Fruit fly (Drosophila melanogaster) whole organism, prepupa: ENCODE data around the gene Eip78C.

Source experiments
- Blimp-1 ChIP-seq: fragments of 200-800 bp; sonication (Bioruptor generic); optimal IDR thresholded peaks from 3 replicates; lab custom pipeline; 2017; ENCODE audit warnings: missing biosample characterization, missing genetic modification characterization, mild to moderate bottlenecking, moderate library complexity, missing genetic modification reagents
- CG10631 ChIP-seq: fragments of 200-800 bp; sonication (Bioruptor generic); optimal IDR thresholded peaks from 2 replicates; lab custom pipeline; 2016; ENCODE audit warnings: missing biosample characterization, missing genetic modification characterization
- CG10669 ChIP-seq: fragments of 200-800 bp; sonication (Bioruptor generic); optimal IDR thresholded peaks from 3 replicates; lab custom pipeline; 2018; ENCODE audit warnings: missing biosample characterization, mild to moderate bottlenecking, missing genetic modification characterization, moderate library complexity
- CG11294 ChIP-seq: fragments of 200-800 bp; sonication (Bioruptor generic); IDR thresholded peaks from 2 replicates; pipeline ENCODE4 v1.3.6; 2022; ENCODE audit warnings: missing biosample characterization, missing genetic modification characterization
- CG11762 ChIP-seq: fragments of 200-800 bp; sonication (Bioruptor generic); optimal IDR thresholded peaks from 3 replicates; lab custom pipeline; 2016; ENCODE audit warnings: missing biosample characterization, missing genetic modification characterization; ENCODE audit not compliant: insufficient read depth
- CG11902 ChIP-seq: fragments of 200-800 bp; sonication (Bioruptor generic); optimal IDR thresholded peaks from 3 replicates; lab custom pipeline; 2016; ENCODE audit warnings: missing biosample characterization, missing genetic modification characterization
- CG15336 ChIP-seq: fragments of 200-800 bp; sonication (Bioruptor generic); IDR thresholded peaks from 2 replicates; pipeline ENCODE4 v1.3.6; 2022; ENCODE audit warnings: missing biosample characterization, missing genetic modification characterization
- CG1621 ChIP-seq: fragments of 200-800 bp; sonication (Bioruptor generic); optimal IDR thresholded peaks from 3 replicates; lab custom pipeline; 2018; ENCODE audit warnings: missing biosample characterization, mild to moderate bottlenecking, missing genetic modification characterization
- CG16779 ChIP-seq: fragments of 200-800 bp; sonication (Bioruptor generic); optimal IDR thresholded peaks from 3 replicates; lab custom pipeline; 2017; ENCODE audit warnings: missing biosample characterization, mild to moderate bottlenecking, missing genetic modification characterization
- CG3032 ChIP-seq: fragments of 200-800 bp; optimal IDR thresholded peaks from 2 replicates; lab custom pipeline; 2019; ENCODE audit warnings: missing biosample characterization, mild to moderate bottlenecking, missing genetic modification characterization, moderate library complexity
- CG31627 ChIP-seq: fragments of 200-800 bp; sonication (Bioruptor generic); optimal IDR thresholded peaks from 3 replicates; lab custom pipeline; 2016; ENCODE audit warnings: missing biosample characterization, missing genetic modification characterization
- CG34406 ChIP-seq: fragments of 200-800 bp; sonication (Bioruptor generic); optimal IDR thresholded peaks from 3 replicates; lab custom pipeline; 2016; ENCODE audit warnings: missing biosample characterization, missing genetic modification characterization
- CG3919 ChIP-seq: fragments of 200-800 bp; sonication (Bioruptor generic); optimal IDR thresholded peaks from 3 replicates; lab custom pipeline; 2016; ENCODE audit warnings: missing biosample characterization, missing genetic modification characterization
- CG6163 ChIP-seq: fragments of 200-800 bp; sonication (Bioruptor generic); IDR thresholded peaks from 3 replicates; pipeline ENCODE4 v1.3.6; 2022; ENCODE audit warnings: missing biosample characterization, missing genetic modification characterization
- CG6276 ChIP-seq: fragments of 200-800 bp; sonication (Bioruptor generic); optimal IDR thresholded peaks from 2 replicates; lab custom pipeline; 2017; ENCODE audit warnings: missing biosample characterization, mild to moderate bottlenecking, missing genetic modification characterization
- CG6792 ChIP-seq: fragments of 200-800 bp; sonication (Bioruptor generic); optimal IDR thresholded peaks from 3 replicates; lab custom pipeline; 2016; ENCODE audit warnings: missing biosample characterization, missing genetic modification characterization
- CG6808 ChIP-seq: fragments of 200-800 bp; sonication (Bioruptor generic); optimal IDR thresholded peaks from 3 replicates; lab custom pipeline; 2017; ENCODE audit warnings: missing biosample characterization, missing genetic modification characterization, mild to moderate bottlenecking, moderate library complexity, missing genetic modification reagents
- CG6854 ChIP-seq: fragments of 200-800 bp; sonication (Bioruptor generic); optimal IDR thresholded peaks from 2 replicates; lab custom pipeline; 2017; ENCODE audit warnings: missing biosample characterization, mild to moderate bottlenecking, missing genetic modification characterization
- CG7368 ChIP-seq: fragments of 200-800 bp; sonication (Bioruptor generic); optimal IDR thresholded peaks from 3 replicates; lab custom pipeline; 2016; ENCODE audit warnings: missing biosample characterization, missing genetic modification characterization
- CG8119 ChIP-seq: fragments of 200-800 bp; sonication (Bioruptor generic); IDR thresholded peaks from 3 replicates; pipeline ENCODE4 v1.3.6; 2022; ENCODE audit warnings: missing biosample characterization, missing genetic modification characterization
- CG8319 ChIP-seq: fragments of 200-800 bp; sonication (Bioruptor generic); optimal IDR thresholded peaks from 3 replicates; lab custom pipeline; 2016; ENCODE audit warnings: missing biosample characterization, missing genetic modification characterization
- CG8632 ChIP-seq: fragments of 200-800 bp; sonication (Bioruptor generic); optimal IDR thresholded peaks from 3 replicates; lab custom pipeline; 2016; ENCODE audit warnings: missing biosample characterization, missing genetic modification characterization
- Eip75B ChIP-seq: fragments of 200-800 bp; sonication (Bioruptor generic); optimal IDR thresholded peaks from 3 replicates; lab custom pipeline; 2016; ENCODE audit warnings: missing biosample characterization, missing genetic modification characterization
- Eip78C ChIP-seq: fragments of 200-800 bp; sonication (Bioruptor generic); peaks from one replicate; lab custom pipeline; 2016; ENCODE audit warnings: missing biosample characterization, missing genetic modification characterization
- Eip93F ChIP-seq: fragments of 200-800 bp; sonication (Bioruptor generic); optimal IDR thresholded peaks from 2 replicates; lab custom pipeline; 2016; ENCODE audit warnings: missing biosample characterization, mild to moderate bottlenecking, missing genetic modification characterization
- Ets21C ChIP-seq: fragments of 200-800 bp; sonication (Bioruptor generic); optimal IDR thresholded peaks from 3 replicates; lab custom pipeline; 2016; ENCODE audit warnings: missing biosample characterization, missing genetic modification characterization
- Ets96B ChIP-seq: fragments of 200-800 bp; optimal IDR thresholded peaks from 2 replicates; lab custom pipeline; 2019; ENCODE audit warnings: missing biosample characterization, mild to moderate bottlenecking, missing genetic modification characterization, moderate library complexity
- Gug ChIP-seq: fragments of 200-800 bp; sonication (Bioruptor generic); IDR thresholded peaks from 2 replicates; pipeline ENCODE4 v1.3.6; 2022; ENCODE audit warnings: missing biosample characterization, missing genetic modification characterization
- Hr38 ChIP-seq: sonication (Bioruptor generic); optimal IDR thresholded peaks from 2 replicates; lab custom pipeline; 2016; ENCODE audit warnings: missing biosample characterization, missing genetic modification characterization
- Hr39 ChIP-seq: fragments of 200-800 bp; sonication (Bioruptor generic); optimal IDR thresholded peaks from 2 replicates; lab custom pipeline; 2016; ENCODE audit warnings: missing biosample characterization, missing genetic modification characterization
- Hr4 ChIP-seq: fragments of 200-800 bp; sonication (Bioruptor generic); optimal IDR thresholded peaks from 3 replicates; lab custom pipeline; 2016; ENCODE audit warnings: missing biosample characterization, missing genetic modification characterization
- Lpt ChIP-seq: fragments of 200-800 bp; sonication (Bioruptor generic); optimal IDR thresholded peaks from 3 replicates; lab custom pipeline; 2016; ENCODE audit warnings: missing biosample characterization, missing genetic modification characterization
- Met ChIP-seq: fragments of 200-800 bp; sonication (Bioruptor generic); optimal IDR thresholded peaks from 3 replicates; lab custom pipeline; 2016; ENCODE audit warnings: missing biosample characterization, missing genetic modification characterization
- OdsH ChIP-seq: fragments of 200-800 bp; sonication (Bioruptor generic); optimal IDR thresholded peaks from 3 replicates; lab custom pipeline; 2016; ENCODE audit warnings: missing biosample characterization, missing genetic modification characterization
- Smox ChIP-seq: fragments of 200-800 bp; sonication (Bioruptor generic); optimal IDR thresholded peaks from 3 replicates; lab custom pipeline; 2016; ENCODE audit warnings: missing biosample characterization, missing genetic modification characterization
- Sox102F ChIP-seq: fragments of 200-800 bp; sonication (Bioruptor generic); optimal IDR thresholded peaks from 2 replicates; lab custom pipeline; 2016; ENCODE audit warnings: missing biosample characterization, mild to moderate bottlenecking, missing genetic modification characterization
- Sox14 ChIP-seq: fragments of 200-800 bp; sonication (Bioruptor generic); optimal IDR thresholded peaks from 3 replicates; lab custom pipeline; 2016; ENCODE audit warnings: missing biosample characterization, missing genetic modification characterization
- Sox15 ChIP-seq: fragments of 200-800 bp; sonication (Bioruptor generic); optimal IDR thresholded peaks from 3 replicates; lab custom pipeline; 2016; ENCODE audit warnings: missing biosample characterization, missing genetic modification characterization
- achi ChIP-seq: fragments of 200-800 bp; sonication (Bioruptor generic); optimal IDR thresholded peaks from 3 replicates; lab custom pipeline; 2016; ENCODE audit warnings: missing biosample characterization, missing genetic modification characterization
- cyc ChIP-seq: fragments of 200-800 bp; sonication (Bioruptor generic); optimal IDR thresholded peaks from 3 replicates; lab custom pipeline; 2016; ENCODE audit warnings: missing biosample characterization, missing genetic modification characterization
- dac ChIP-seq: fragments of 200-800 bp; sonication (Bioruptor generic); optimal IDR thresholded peaks from 2 replicates; lab custom pipeline; 2017; ENCODE audit warnings: missing biosample characterization, mild to moderate bottlenecking, missing genetic modification characterization
- dsx ChIP-seq: fragments of 200-800 bp; optimal IDR thresholded peaks from 3 replicates; lab custom pipeline; 2019; ENCODE audit warnings: missing biosample characterization, mild to moderate bottlenecking, missing genetic modification characterization, moderate library complexity; ENCODE audit not compliant: poor library complexity, severe bottlenecking
- eg ChIP-seq: fragments of 200-800 bp; sonication (Bioruptor generic); IDR thresholded peaks from 3 replicates; pipeline ENCODE4 v1.3.6; 2022; ENCODE audit warnings: missing biosample characterization, missing genetic modification characterization
- esn ChIP-seq: fragments of 200-800 bp; sonication (Bioruptor generic); optimal IDR thresholded peaks from 2 replicates; lab custom pipeline; 2016; ENCODE audit warnings: missing biosample characterization, mild to moderate bottlenecking, missing genetic modification characterization, moderate library complexity
- fd59A ChIP-seq: fragments of 200-800 bp; sonication (Bioruptor generic); optimal IDR thresholded peaks from 2 replicates; lab custom pipeline; 2017; ENCODE audit warnings: missing biosample characterization, mild to moderate bottlenecking, missing genetic modification characterization, missing genetic modification reagents
- fd85E ChIP-seq: fragments of 200-800 bp; sonication (Bioruptor generic); optimal IDR thresholded peaks from 3 replicates; lab custom pipeline; 2016; ENCODE audit warnings: missing biosample characterization, missing genetic modification characterization
- fkh ChIP-seq: fragments of 200-800 bp; sonication (Bioruptor generic); optimal IDR thresholded peaks from 3 replicates; lab custom pipeline; 2017; ENCODE audit warnings: missing biosample characterization, mild to moderate bottlenecking, missing genetic modification characterization, moderate library complexity
- lz ChIP-seq: fragments of 200-800 bp; sonication (Bioruptor generic); optimal IDR thresholded peaks from 3 replicates; lab custom pipeline; 2016; ENCODE audit warnings: missing biosample characterization, missing genetic modification characterization
- net ChIP-seq: fragments of 200-800 bp; sonication (Bioruptor generic); optimal IDR thresholded peaks from 3 replicates; lab custom pipeline; 2016; ENCODE audit warnings: missing biosample characterization, missing genetic modification characterization
- pdm3 ChIP-seq: fragments of 200-800 bp; sonication (Bioruptor generic); optimal IDR thresholded peaks from 3 replicates; lab custom pipeline; 2016; ENCODE audit warnings: missing biosample characterization, missing genetic modification characterization
- salr ChIP-seq, 2 experiments: fragments of 200-800 bp; sonication (Bioruptor generic); optimal IDR thresholded peaks; 3 replicates each; lab custom pipeline; 2016 to 2018; ENCODE audit warnings: missing biosample characterization in 2 of 2, missing genetic modification characterization in 2 of 2, mild to moderate bottlenecking in 1 of 2
- spab ChIP-seq: fragments of 200-800 bp; sonication (Bioruptor generic); optimal IDR thresholded peaks from 2 replicates; lab custom pipeline; 2017; ENCODE audit warnings: missing biosample characterization, mild to moderate bottlenecking, missing genetic modification characterization, missing genetic modification reagents
- topi ChIP-seq: fragments of 200-800 bp; sonication (Bioruptor generic); optimal IDR thresholded peaks from 3 replicates; lab custom pipeline; 2016; ENCODE audit warnings: missing biosample characterization, missing genetic modification characterization

Gene Eip78C

dm6 chr3L:21196563-21196962 is 29.8 kb upstream of the Eip78C start, which contains the start of the genes Targ3 and park:
Targ3 (plus strand) TSS chr3L:21196831.
park (minus strand) TSS chr3L:21196853.
- TF ChIP-seq CG10631 (GFP tag; lab: Kevin White, UChicago), result peak; percentile 20
- TF ChIP-seq net (GFP tag; lab: Kevin White, UChicago), result peak; percentile 31
- TF ChIP-seq Met (GFP tag; lab: Kevin White, UChicago), result no peak
- no peak for TF ChIP-seq CG15336 (GFP tag; lab: Robert Waterston, UW)
- no peak for TF ChIP-seq CG1621
- no peak for TF ChIP-seq CG11294 (GFP tag; lab: Robert Waterston, UW)
- no peak for TF ChIP-seq CG3032 (tag; lab: Kevin White, UChicago)
- TF ChIP-seq pdm3 (GFP tag; lab: Kevin White, UChicago), result peak; percentile 31
- no peak for TF ChIP-seq Ets21C (GFP tag; lab: Kevin White, UChicago)
- no peak for TF ChIP-seq Eip93F (GFP tag; lab: Kevin White, UChicago)
- TF ChIP-seq Sox15 (GFP tag; lab: Kevin White, UChicago), result no peak
- no peak for TF ChIP-seq CG16779 (tag; lab: Kevin White, UChicago)
- peak; percentile 33 for TF ChIP-seq Eip78C (GFP tag; lab: Kevin White, UChicago)
- TF ChIP-seq Ets96B, result no peak
- TF ChIP-seq CG6808 (GFP tag; lab: Kevin White, UChicago), result no peak
- peak; percentile 30 for TF ChIP-seq Sox102F (GFP tag; lab: Kevin White, UChicago)
- TF ChIP-seq CG11902 (GFP tag; lab: Kevin White, UChicago), result no peak
- TF ChIP-seq eg, result no peak
- no peak for TF ChIP-seq dsx (GFP tag; lab: Kevin White, UChicago)
- no peak for TF ChIP-seq CG6854 (GFP tag; lab: Kevin White, UChicago)
- TF ChIP-seq fd85E (GFP tag; lab: Kevin White, UChicago), result no peak
- TF ChIP-seq fkh (GFP tag; lab: Kevin White, UChicago), result peak; percentile 100
- peak; percentile 13 for TF ChIP-seq Hr4 (GFP tag; lab: Kevin White, UChicago)
- peak; percentile 68 for TF ChIP-seq CG31627 (GFP tag; lab: Kevin White, UChicago)
- TF ChIP-seq CG34406, result peak; percentile 25
- no peak for TF ChIP-seq Hr38 (GFP tag; lab: Kevin White, UChicago)
- no peak for TF ChIP-seq spab (GFP tag; lab: Kevin White, UChicago)
- TF ChIP-seq CG6792, result no peak
- no peak for TF ChIP-seq CG8119 (GFP tag; lab: Robert Waterston, UW)
- no peak for TF ChIP-seq Lpt
- TF ChIP-seq CG6163, result peak; percentile 12; the same call in 1 of the 3 replicates
- no peak for TF ChIP-seq CG7368 (GFP tag; lab: Kevin White, UChicago)
- TF ChIP-seq topi (GFP tag; lab: Kevin White, UChicago), result no peak
- TF ChIP-seq Blimp-1 (GFP tag; lab: Kevin White, UChicago), result no peak
- TF ChIP-seq achi (GFP tag; lab: Kevin White, UChicago), result peak; percentile 22
- no peak for TF ChIP-seq CG8632 (GFP tag; lab: Kevin White, UChicago)
- TF ChIP-seq fd59A (GFP tag; lab: Kevin White, UChicago), result no peak
- TF ChIP-seq salr (GFP tag; optimal IDR thresholded peaks at IDR 0.05; lab: Kevin White, UChicago), result no peak
- no peak for TF ChIP-seq Eip75B (GFP tag; lab: Kevin White, UChicago)
- TF ChIP-seq cyc, result no peak
- TF ChIP-seq Smox, result peak; percentile 24
- TF ChIP-seq CG6276 (GFP tag; lab: Kevin White, UChicago), result no peak
- no peak for TF ChIP-seq CG8319 (GFP tag; lab: Kevin White, UChicago)
- TF ChIP-seq CG11762 (GFP tag; lab: Kevin White, UChicago), result no peak
- TF ChIP-seq esn (GFP tag; lab: Kevin White, UChicago), result peak; percentile 54
- peak; percentile 56 for TF ChIP-seq Hr39
- TF ChIP-seq Sox14 (GFP tag; lab: Kevin White, UChicago), result peak; percentile 40
- TF ChIP-seq Gug (GFP tag; lab: Robert Waterston, UW), result no peak
- TF ChIP-seq CG10669 (GFP tag; lab: Kevin White, UChicago), result no peak
- TF ChIP-seq OdsH (GFP tag; lab: Kevin White, UChicago), result peak; percentile 31
- TF ChIP-seq dac (GFP tag; lab: Kevin White, UChicago), result no peak
- TF ChIP-seq CG3919, result no peak
- TF ChIP-seq lz (GFP tag; lab: Kevin White, UChicago), result peak; percentile 7
